Worm (Caenorhabditis elegans) whole organism, L2 larva: Measurements from ENCODE around the gene Y39A1A.17.

Experiments
- aly-2 ChIP-seq: fragments of 150-350 bp; optimal IDR thresholded peaks from 2 replicates; lab custom pipeline; 2014; ENCODE audit warnings: missing biosample characterization, missing genetic modification characterization
- ama-1 ChIP-seq: fragments of 150-350 bp; optimal IDR thresholded peaks from 2 replicates; lab custom pipeline; 2018; ENCODE audit warnings: inconsistent platforms
- ceh-16 ChIP-seq: fragments of 150-350 bp; optimal IDR thresholded peaks from 2 replicates; lab custom pipeline; 2014; ENCODE audit warnings: missing biosample characterization, missing genetic modification characterization
- ceh-82 ChIP-seq: fragments of 150-350 bp; optimal IDR thresholded peaks from 2 replicates; lab custom pipeline; 2014; ENCODE audit warnings: missing biosample characterization, missing genetic modification characterization
- elt-1 ChIP-seq: fragments of 150-350 bp; optimal IDR thresholded peaks from 2 replicates; lab custom pipeline; 2014; ENCODE audit warnings: missing biosample characterization, missing genetic modification characterization
- elt-3 ChIP-seq: sonication (generic microtip); optimal IDR thresholded peaks from 2 replicates; lab custom pipeline; 2017; ENCODE audit warnings: missing biosample characterization, missing genetic modification characterization
- lin-13 ChIP-seq: fragments of 150-350 bp; optimal IDR thresholded peaks from 2 replicates; lab custom pipeline; 2014; ENCODE audit warnings: missing biosample characterization, missing genetic modification reagents, missing genetic modification characterization
- lsy-2 ChIP-seq, 2 experiments: fragments of 150-350 bp in 1 of 2; sonication (generic microtip) in 1 of 2; optimal IDR thresholded peaks; 2 replicates each; lab custom pipeline; 2014 to 2017; ENCODE audit warnings: missing biosample characterization in 2 of 2, missing genetic modification characterization in 2 of 2
- nhr-237 ChIP-seq: fragments of 150-350 bp; optimal IDR thresholded peaks from 2 replicates; lab custom pipeline; 2014; ENCODE audit warnings: missing biosample characterization, missing genetic modification characterization
- unc-62 ChIP-seq: fragments of 150-350 bp; optimal IDR thresholded peaks from 2 replicates; lab custom pipeline; 2014; ENCODE audit warnings: missing biosample characterization, missing genetic modification reagents, missing genetic modification characterization

- no peak for TF ChIP-seq ceh-16 (tag; lab: Kevin White, UChicago)
- no peak for TF ChIP-seq aly-2 (tag; lab: Kevin White, UChicago)
- TF ChIP-seq lin-13 (GFP tag; lab: Kevin White, UChicago), result no peak
- no peak for TF ChIP-seq elt-1 (tag; lab: Kevin White, UChicago)
- TF ChIP-seq elt-3 (tag; lab: Kevin White, UChicago), result no peak
- TF ChIP-seq unc-62 (GFP tag; lab: Kevin White, UChicago), result no peak
- TF ChIP-seq nhr-237, result no peak
- no peak for TF ChIP-seq lsy-2 (tag; optimal IDR thresholded peaks at IDR 0.05; lab: Kevin White, UChicago)
- TF ChIP-seq ama-1 (lab: Kevin White, UChicago), result no peak
- TF ChIP-seq ceh-82 (tag; lab: Kevin White, UChicago), result no peak
These were observed 9.5 kb upstream of the Y39A1A.17 start, which contains the start of gene Y39A1A.20 for ce11 chrIII:10700460-10700859.
